Fruit fly (Drosophila melanogaster) whole organism, embryonic: ENCODE data around the gene Npc2a.
A peak's percentile ranks its signal among the peaks of the same experiment; 100 is the strongest.

Source experiments
- Aef1 ChIP-seq: fragments of 200-800 bp; sonication (Bioruptor generic); IDR thresholded peaks from 3 replicates; pipeline ENCODE4 v1.3.6; 2022; ENCODE audit warnings: missing biosample characterization, missing genetic modification characterization
- BEAF-32 ChIP-seq: fragments of 200-800 bp; sonication (Bioruptor generic); optimal IDR thresholded peaks from 3 replicates; lab custom pipeline; 2017; ENCODE audit warnings: missing biosample characterization, missing genetic modification characterization, mild to moderate bottlenecking, moderate library complexity, missing genetic modification reagents
- Blimp-1 ChIP-seq: fragments of 200-800 bp; sonication (Bioruptor generic); optimal IDR thresholded peaks from 3 replicates; lab custom pipeline; 2018; ENCODE audit warnings: missing biosample characterization, missing genetic modification characterization, mild to moderate bottlenecking, moderate library complexity, missing genetic modification reagents
- BtbVII ChIP-seq: fragments of 200-800 bp; sonication (Bioruptor generic); optimal IDR thresholded peaks from 3 replicates; lab custom pipeline; 2017; ENCODE audit warnings: missing biosample characterization, mild to moderate bottlenecking, missing genetic modification characterization
- CG10654 ChIP-seq: fragments of 200-800 bp; sonication (Bioruptor generic); optimal IDR thresholded peaks from 2 replicates; lab custom pipeline; 2016; ENCODE audit warnings: missing biosample characterization, missing genetic modification characterization
- CG12391 ChIP-seq: fragments of 200-800 bp; sonication (Bioruptor generic); optimal IDR thresholded peaks from 3 replicates; lab custom pipeline; 2018; ENCODE audit warnings: missing biosample characterization, mild to moderate bottlenecking, missing genetic modification characterization, moderate library complexity
- CG13287 ChIP-seq: fragments of 200-800 bp; sonication (Bioruptor generic); IDR thresholded peaks from 2 replicates; pipeline ENCODE4 v1.3.6; 2022; ENCODE audit warnings: missing biosample characterization, missing genetic modification characterization; ENCODE audit not compliant: partially characterized antibody
- CG13894 ChIP-seq: fragments of 200-800 bp; sonication (Bioruptor generic); optimal IDR thresholded peaks from 3 replicates; lab custom pipeline; 2018; ENCODE audit warnings: missing biosample characterization, mild to moderate bottlenecking, missing genetic modification characterization, moderate library complexity
- CG14014 ChIP-seq: fragments of 200-800 bp; sonication (Bioruptor generic); IDR thresholded peaks from 2 replicates; pipeline ENCODE4 v1.3.6; 2022; ENCODE audit warnings: missing biosample characterization, missing genetic modification characterization
- CG14667 ChIP-seq: fragments of 200-800 bp; sonication (Bioruptor generic); IDR thresholded peaks from 2 replicates; pipeline ENCODE4 v1.3.6; 2022; ENCODE audit warnings: missing biosample characterization, missing genetic modification characterization
- CG14710 ChIP-seq: fragments of 200-800 bp; sonication (Bioruptor generic); optimal IDR thresholded peaks from 3 replicates; lab custom pipeline; 2019; ENCODE audit warnings: missing biosample characterization, mild to moderate bottlenecking, missing genetic modification characterization, moderate library complexity
- CG15073 ChIP-seq: fragments of 200-800 bp; sonication (Bioruptor generic); optimal IDR thresholded peaks from 2 replicates; lab custom pipeline; 2016; ENCODE audit warnings: missing biosample characterization, missing genetic modification characterization
- CG17359 ChIP-seq: fragments of 200-800 bp; sonication (Bioruptor generic); optimal IDR thresholded peaks from 3 replicates; lab custom pipeline; 2018; ENCODE audit warnings: missing biosample characterization, mild to moderate bottlenecking, missing genetic modification characterization, moderate library complexity
- CG18764 ChIP-seq: fragments of 200-800 bp; sonication (Bioruptor generic); optimal IDR thresholded peaks from 3 replicates; lab custom pipeline; 2016; ENCODE audit warnings: missing biosample characterization, missing genetic modification characterization
- CG2202 ChIP-seq: fragments of 200-800 bp; sonication (Bioruptor generic); optimal IDR thresholded peaks from 2 replicates; lab custom pipeline; 2018; ENCODE audit warnings: missing biosample characterization, mild to moderate bottlenecking, missing genetic modification characterization
- CG32532 ChIP-seq: fragments of 200-800 bp; sonication (Bioruptor generic); IDR thresholded peaks from 2 replicates; pipeline ENCODE4 v1.3.6; 2022; ENCODE audit warnings: missing biosample characterization, missing genetic modification characterization
- CG3407 ChIP-seq: fragments of 200-800 bp; sonication (Bioruptor generic); optimal IDR thresholded peaks from 2 replicates; lab custom pipeline; 2018; ENCODE audit warnings: missing biosample characterization, mild to moderate bottlenecking, missing genetic modification characterization
- CG34376 ChIP-seq: fragments of 200-800 bp; sonication (Bioruptor generic); optimal IDR thresholded peaks from 2 replicates; lab custom pipeline; 2018; ENCODE audit warnings: missing biosample characterization, mild to moderate bottlenecking, missing genetic modification characterization
- CG4424 ChIP-seq: fragments of 200-800 bp; sonication (Bioruptor generic); optimal IDR thresholded peaks from 3 replicates; lab custom pipeline; 2016; ENCODE audit warnings: missing biosample characterization, missing genetic modification characterization
- CG7372 ChIP-seq: fragments of 200-800 bp; sonication (Bioruptor generic); IDR thresholded peaks from 2 replicates; pipeline ENCODE4 v1.3.6; 2022; ENCODE audit warnings: missing biosample characterization, missing genetic modification characterization
- CG7786 ChIP-seq: fragments of 200-800 bp; sonication (Bioruptor generic); optimal IDR thresholded peaks from 2 replicates; lab custom pipeline; 2016; ENCODE audit warnings: missing biosample characterization, missing genetic modification characterization
- Dbx ChIP-seq: fragments of 200-800 bp; sonication (Bioruptor generic); IDR thresholded peaks from 3 replicates; pipeline ENCODE4 v1.3.6; 2022; ENCODE audit warnings: missing biosample characterization, missing genetic modification characterization
- HHEX ChIP-seq: fragments of 200-800 bp; sonication (Bioruptor generic); optimal IDR thresholded peaks from 3 replicates; lab custom pipeline; 2017; ENCODE audit warnings: missing biosample characterization, mild to moderate bottlenecking, missing genetic modification characterization, missing genetic modification reagents
- HmgZ ChIP-seq: fragments of 200-800 bp; sonication (Bioruptor generic); optimal IDR thresholded peaks from 2 replicates; lab custom pipeline; 2018; ENCODE audit warnings: missing biosample characterization, mild to moderate bottlenecking, missing genetic modification characterization
- Kr ChIP-seq: fragments of 200-800 bp; sonication (Bioruptor generic); optimal IDR thresholded peaks from 2 replicates; lab custom pipeline; 2017; ENCODE audit warnings: missing biosample characterization, mild to moderate bottlenecking, missing genetic modification characterization
- Lpt ChIP-seq: fragments of >200 bp; optimal IDR thresholded peaks from 2 replicates; lab custom pipeline; 2018; ENCODE audit warnings: missing biosample characterization, missing genetic modification characterization
- MESR4 ChIP-seq: fragments of 200-800 bp; sonication (Bioruptor generic); optimal IDR thresholded peaks from 2 replicates; lab custom pipeline; 2018; ENCODE audit warnings: missing biosample characterization, mild to moderate bottlenecking, missing genetic modification characterization, moderate library complexity
- MTF-1 ChIP-seq: fragments of 200-800 bp; sonication (Bioruptor generic); optimal IDR thresholded peaks from 2 replicates; lab custom pipeline; 2018; ENCODE audit warnings: missing biosample characterization, mild to moderate bottlenecking, missing genetic modification characterization, borderline replicate concordance
- Meics ChIP-seq: fragments of 200-800 bp; sonication (Bioruptor generic); optimal IDR thresholded peaks from 2 replicates; lab custom pipeline; 2017; ENCODE audit warnings: missing biosample characterization, mild to moderate bottlenecking, missing genetic modification characterization
- NC2α ChIP-seq: fragments of 200-800 bp; sonication (Bioruptor generic); optimal IDR thresholded peaks from 2 replicates; lab custom pipeline; 2016; ENCODE audit warnings: missing biosample characterization, missing genetic modification characterization
- NC2β ChIP-seq: fragments of 200-800 bp; sonication (Bioruptor generic); optimal IDR thresholded peaks from 2 replicates; lab custom pipeline; 2016; ENCODE audit warnings: missing biosample characterization, missing genetic modification characterization
- Neu2 ChIP-seq: fragments of 200-800 bp; sonication (Bioruptor generic); optimal IDR thresholded peaks from 3 replicates; lab custom pipeline; 2016; ENCODE audit warnings: missing biosample characterization, missing genetic modification characterization, borderline replicate concordance
- Ptx1 ChIP-seq: fragments of 200-800 bp; sonication (Bioruptor generic); IDR thresholded peaks from 2 replicates; pipeline ENCODE4 v1.3.6; 2022; ENCODE audit warnings: missing biosample characterization, missing genetic modification characterization
- Trl ChIP-seq, 3 experiments: fragments of >200 bp in 2 of 3; fragments of 200-800 bp in 1 of 3; sonication (Bioruptor generic) in 1 of 3; optimal IDR thresholded peaks; 2 replicates in 1 of 3; 3 replicates in 2 of 3; lab custom pipeline; 2016 to 2017; ENCODE audit warnings: missing biosample characterization in 1 of 3, missing genetic modification characterization in 1 of 3
- YL-1 ChIP-seq: fragments of 200-800 bp; sonication (Bioruptor generic); optimal IDR thresholded peaks from 3 replicates; lab custom pipeline; 2017; ENCODE audit warnings: missing biosample characterization, mild to moderate bottlenecking, missing genetic modification characterization
- aop ChIP-seq: fragments of 200-800 bp; sonication (Bioruptor generic); IDR thresholded peaks from 2 replicates; pipeline ENCODE4 v1.3.6; 2022; ENCODE audit warnings: missing biosample characterization, missing genetic modification characterization
- ara ChIP-seq: fragments of 200-800 bp; sonication (Bioruptor generic); IDR thresholded peaks from 2 replicates; pipeline ENCODE4 v1.3.6; 2022; ENCODE audit warnings: missing biosample characterization, missing genetic modification characterization
- az2 ChIP-seq: fragments of 200-800 bp; sonication (Bioruptor generic); optimal IDR thresholded peaks from 3 replicates; lab custom pipeline; 2016; ENCODE audit warnings: missing biosample characterization, missing genetic modification characterization
- crc ChIP-seq: fragments of 200-800 bp; sonication (Bioruptor generic); optimal IDR thresholded peaks from 2 replicates; lab custom pipeline; 2016; ENCODE audit warnings: missing biosample characterization, missing genetic modification characterization
- cwo ChIP-seq: fragments of 200-800 bp; sonication (Bioruptor generic); optimal IDR thresholded peaks from 3 replicates; lab custom pipeline; 2017; ENCODE audit warnings: missing biosample characterization, missing genetic modification characterization, mild to moderate bottlenecking, moderate library complexity, missing genetic modification reagents
- gce ChIP-seq: fragments of 200-800 bp; sonication (Bioruptor generic); IDR thresholded peaks from 3 replicates; pipeline ENCODE4 v1.3.6; 2022; ENCODE audit warnings: missing biosample characterization, missing genetic modification characterization
- her ChIP-seq: fragments of 200-800 bp; sonication (Bioruptor generic); optimal IDR thresholded peaks from 2 replicates; lab custom pipeline; 2016; ENCODE audit warnings: missing biosample characterization, missing genetic modification characterization
- rib ChIP-seq: fragments of 200-800 bp; sonication (Bioruptor generic); IDR thresholded peaks from 2 replicates; pipeline ENCODE4 v1.3.6; 2022; ENCODE audit warnings: missing biosample characterization, missing genetic modification characterization
- row ChIP-seq: fragments of 200-800 bp; sonication (Bioruptor generic); IDR thresholded peaks from 3 replicates; pipeline ENCODE4 v1.3.6; 2022; ENCODE audit warnings: missing biosample characterization, missing genetic modification characterization
- seq ChIP-seq: fragments of 200-800 bp; sonication (Bioruptor generic); IDR thresholded peaks from 2 replicates; pipeline ENCODE4 v1.3.6; 2022; ENCODE audit warnings: missing biosample characterization, missing genetic modification characterization
- stwl ChIP-seq: fragments of 200-800 bp; sonication (Bioruptor generic); optimal IDR thresholded peaks from 3 replicates; lab custom pipeline; 2018; ENCODE audit warnings: missing biosample characterization, mild to moderate bottlenecking, missing genetic modification characterization, moderate library complexity
- ttk ChIP-seq: fragments of 200-800 bp; sonication (Bioruptor generic); IDR thresholded peaks from 2 replicates; pipeline ENCODE4 v2.1.2; 2022; ENCODE audit warnings: missing biosample characterization, missing genetic modification characterization
- unc-4 ChIP-seq: fragments of 200-800 bp; sonication (Bioruptor generic); IDR thresholded peaks from 2 replicates; pipeline ENCODE4 v1.3.6; 2022; ENCODE audit warnings: missing biosample characterization, missing genetic modification characterization; ENCODE audit not compliant: partially characterized antibody
- unpg ChIP-seq: fragments of 200-800 bp; sonication (Bioruptor generic); optimal IDR thresholded peaks from 3 replicates; lab custom pipeline; 2018; ENCODE audit warnings: missing biosample characterization, mild to moderate bottlenecking, missing genetic modification characterization, moderate library complexity
- zfh2 ChIP-seq: fragments of 200-800 bp; sonication (Bioruptor generic); optimal IDR thresholded peaks from 2 replicates; lab custom pipeline; 2016; ENCODE audit warnings: missing biosample characterization, missing genetic modification characterization

Npc2a gene

dm6 chr2L:1970312-1970929, 17.7 kb upstream of the Npc2a start, which contains the start of gene erm (continued):
- TF ChIP-seq CG32532: peak; percentile 29; the same call in 1 of the 2 replicates
- no peak for TF ChIP-seq CG14014 (GFP tag; lab: Robert Waterston, UW)
- no peak for TF ChIP-seq her (GFP tag; lab: Kevin White, UChicago)
- no peak for TF ChIP-seq NC2β (GFP tag; lab: Kevin White, UChicago)
- no peak for TF ChIP-seq NC2α
- peak; percentile 27 to 76 for TF ChIP-seq Trl (optimal IDR thresholded peaks at IDR 0.05; lab: Kevin White, UChicago)
- TF ChIP-seq Trl (GFP tag; optimal IDR thresholded peaks at IDR 0.05; lab: Kevin White, UChicago): peak; percentile 57
- peak; percentile 90 for TF ChIP-seq seq (GFP tag; lab: Robert Waterston, UW)
- no peak for TF ChIP-seq az2 (GFP tag; lab: Kevin White, UChicago)
- no peak for TF ChIP-seq row (GFP tag; lab: Robert Waterston, UW)
- no peak for TF ChIP-seq MESR4 (GFP tag; lab: Kevin White, UChicago)
- no peak for TF ChIP-seq CG12391 (tag; lab: Kevin White, UChicago)
- no peak for TF ChIP-seq HHEX
- no peak for TF ChIP-seq crc (GFP tag; lab: Kevin White, UChicago)
- no peak for TF ChIP-seq CG10654 (GFP tag; lab: Kevin White, UChicago)
- TF ChIP-seq stwl (tag; lab: Kevin White, UChicago): no peak
- TF ChIP-seq unpg (GFP tag; lab: Kevin White, UChicago): no peak
- no peak for TF ChIP-seq CG7786 (GFP tag; lab: Kevin White, UChicago)
- TF ChIP-seq MTF-1 (GFP tag; lab: Kevin White, UChicago): peak; percentile 74
- no peak for TF ChIP-seq unc-4 (GFP tag; lab: Robert Waterston, UW)
- TF ChIP-seq CG15073 (GFP tag; lab: Kevin White, UChicago): no peak
- TF ChIP-seq ttk: peak; percentile 42; the same call in 1 of the 2 replicates
- TF ChIP-seq aop (GFP tag; lab: Robert Waterston, UW): no peak
- TF ChIP-seq CG14667: no peak
- no peak for TF ChIP-seq CG34376 (GFP tag; lab: Kevin White, UChicago)
- TF ChIP-seq CG13894: no peak
- peak; percentile 15 for TF ChIP-seq CG3407 (GFP tag; lab: Kevin White, UChicago)
- TF ChIP-seq BEAF-32 (GFP tag; lab: Kevin White, UChicago): no peak
- TF ChIP-seq Ptx1 (GFP tag; lab: Robert Waterston, UW): no peak
- no peak for TF ChIP-seq Neu2 (GFP tag; lab: Kevin White, UChicago)
- TF ChIP-seq CG17359 (tag; lab: Kevin White, UChicago): no peak
- no peak for TF ChIP-seq Meics (GFP tag; lab: Kevin White, UChicago)
- no peak for TF ChIP-seq Dbx (GFP tag; lab: Robert Waterston, UW)
- no peak for TF ChIP-seq BtbVII
- TF ChIP-seq CG4424: no peak
- no peak for TF ChIP-seq HmgZ (tag; lab: Kevin White, UChicago)
- no peak for TF ChIP-seq gce (GFP tag; lab: Robert Waterston, UW)
- no peak for TF ChIP-seq CG2202 (tag; lab: Kevin White, UChicago)
- TF ChIP-seq Lpt (GFP tag; lab: Kevin White, UChicago): no peak
- no peak for TF ChIP-seq CG7372 (GFP tag; lab: Robert Waterston, UW)
- no peak for TF ChIP-seq ara (GFP tag; lab: Robert Waterston, UW)
- TF ChIP-seq CG18764 (GFP tag; lab: Kevin White, UChicago): no peak
- TF ChIP-seq Kr: no peak
- TF ChIP-seq CG13287 (GFP tag; lab: Robert Waterston, UW): peak; percentile 28
- no peak for TF ChIP-seq rib (GFP tag; lab: Robert Waterston, UW)
- TF ChIP-seq Aef1 (GFP tag; lab: Robert Waterston, UW): peak; percentile 75
- TF ChIP-seq cwo (GFP tag; lab: Kevin White, UChicago): no peak
- no peak for TF ChIP-seq YL-1 (GFP tag; lab: Kevin White, UChicago)
- TF ChIP-seq zfh2: no peak
- no peak for TF ChIP-seq CG14710 (tag; lab: Kevin White, UChicago)
- no peak for TF ChIP-seq Blimp-1 (GFP tag; lab: Kevin White, UChicago)
